Worm (Caenorhabditis elegans): ENCODE results near the gene nlp-11.

DNA sequence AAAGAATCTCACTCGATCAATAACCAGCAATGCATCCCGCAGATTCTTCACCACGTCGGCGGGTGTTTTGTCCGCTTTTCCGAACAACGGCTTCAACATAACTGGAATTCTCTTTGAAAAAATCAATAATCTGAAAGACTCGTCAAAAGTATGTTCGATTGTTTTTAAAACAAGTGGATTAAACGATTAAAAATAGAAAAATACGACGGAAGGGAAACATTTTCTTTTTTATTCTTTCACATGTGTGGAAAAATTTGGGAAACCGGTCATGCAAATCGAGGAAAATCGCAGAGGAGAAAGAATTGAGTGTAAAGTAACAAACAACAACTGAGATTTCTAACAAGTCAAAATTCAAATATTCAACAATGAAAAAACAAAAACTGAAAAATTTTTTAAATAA, 11.9 kb upstream of the nlp-11 start, which contains the start of gene mop-25.2:
- TF ChIP-seq cog-1 (tag; optimal IDR thresholded peaks at IDR 0.05) (no peak), med-1 (GFP tag; optimal IDR thresholded peaks at IDR 0.05; ENCODE audit: insufficient read depth) (no peak)
